Worm (Caenorhabditis elegans) whole organism, young adult: ENCODE results near the gene srh-264.

Experiments
- B0336.3 ChIP-seq: fragments of 200-800 bp; sonication (Bioruptor generic); IDR thresholded peaks from 2 replicates; pipeline ENCODE4 v1.3.6; 2022; ENCODE audit warnings: missing genetic modification characterization, missing compliant biosample characterization
- F33H1.4 ChIP-seq: fragments of 200-800 bp; sonication (Bioruptor generic); IDR thresholded peaks from 2 replicates; pipeline ENCODE4 v1.3.6; 2022; ENCODE audit warnings: missing genetic modification reagents, missing genetic modification characterization, missing compliant biosample characterization
- F55B11.4 ChIP-seq: sonication (generic microtip); optimal IDR thresholded peaks from 2 replicates; lab custom pipeline; 2016; ENCODE audit warnings: missing compliant biosample characterization, missing genetic modification characterization, borderline replicate concordance; ENCODE audit not compliant: insufficient read depth
- F57A8.1 ChIP-seq: fragments of 200-800 bp; sonication (Bioruptor generic); optimal IDR thresholded peaks from 2 replicates; lab custom pipeline; 2018; ENCODE audit warnings: mild to moderate bottlenecking, missing genetic modification characterization, moderate library complexity, missing compliant biosample characterization
- K11D2.4 ChIP-seq: fragments of 200-800 bp; sonication (Bioruptor generic); IDR thresholded peaks from 2 replicates; pipeline ENCODE4 v1.3.6; 2022; ENCODE audit warnings: missing genetic modification reagents, missing genetic modification characterization, missing compliant biosample characterization
- T26A5.8 ChIP-seq: sonication (generic microtip); optimal IDR thresholded peaks from 2 replicates; lab custom pipeline; 2016; ENCODE audit warnings: missing genetic modification characterization, missing compliant biosample characterization
- Y53F4B.3 ChIP-seq: fragments of 200-800 bp; sonication (Bioruptor generic); IDR thresholded peaks from 2 replicates; pipeline ENCODE4 v1.3.6; 2022; ENCODE audit warnings: missing genetic modification reagents, missing genetic modification characterization, missing compliant biosample characterization
- Y95B8A.8 ChIP-seq: fragments of 200-800 bp; sonication (Bioruptor generic); IDR thresholded peaks from 2 replicates; pipeline ENCODE4 v1.3.6; 2022; ENCODE audit warnings: missing genetic modification reagents, missing genetic modification characterization, missing compliant biosample characterization
- akir-1 ChIP-seq: fragments of 200-800 bp; sonication (Bioruptor generic); optimal IDR thresholded peaks from 2 replicates; lab custom pipeline; 2018; ENCODE audit warnings: mild to moderate bottlenecking, missing genetic modification characterization, moderate library complexity, missing compliant biosample characterization
- ceh-40 ChIP-seq: fragments of 200-800 bp; sonication (Bioruptor generic); IDR thresholded peaks from 2 replicates; pipeline ENCODE4 v1.3.6; 2022; ENCODE audit warnings: missing genetic modification characterization, missing compliant biosample characterization
- ceh-58 ChIP-seq: fragments of 200-800 bp; sonication (Bioruptor generic); IDR thresholded peaks from 2 replicates; pipeline ENCODE4 v1.3.6; 2022; ENCODE audit warnings: missing genetic modification characterization, missing compliant biosample characterization
- chd-7 ChIP-seq: sonication (generic microtip); optimal IDR thresholded peaks from 2 replicates; lab custom pipeline; 2016; ENCODE audit warnings: mild to moderate bottlenecking, missing genetic modification characterization, moderate library complexity, missing compliant biosample characterization
- die-1 ChIP-seq: sonication (generic microtip); optimal IDR thresholded peaks from 2 replicates; lab custom pipeline; 2016; ENCODE audit warnings: missing genotype, mild to moderate bottlenecking, missing genetic modification characterization, missing compliant biosample characterization
- egl-44 ChIP-seq: fragments of 200-800 bp; sonication (Bioruptor generic); IDR thresholded peaks from 2 replicates; pipeline ENCODE4 v1.3.6; 2022; ENCODE audit warnings: missing genetic modification reagents, missing genetic modification characterization, missing compliant biosample characterization
- hlh-26 ChIP-seq: fragments of 200-800 bp; sonication (Bioruptor generic); conservative IDR thresholded peaks from 2 replicates; pipeline ENCODE4 v1.3.6; 2022; ENCODE audit warnings: missing genetic modification reagents, missing genetic modification characterization, missing compliant biosample characterization
- hmg-1.2 ChIP-seq: fragments of 200-800 bp; sonication (Bioruptor generic); IDR thresholded peaks from 2 replicates; pipeline ENCODE4 v1.3.6; 2022; ENCODE audit warnings: missing genetic modification reagents, missing genetic modification characterization, missing compliant biosample characterization
- hmg-20 ChIP-seq: fragments of 200-800 bp; sonication (Bioruptor generic); IDR thresholded peaks from 2 replicates; pipeline ENCODE4 v1.3.6; 2022; ENCODE audit warnings: missing genetic modification reagents, missing genetic modification characterization, missing compliant biosample characterization
- hrde-1 ChIP-seq: sonication (generic microtip); optimal IDR thresholded peaks from 2 replicates; lab custom pipeline; 2016; ENCODE audit warnings: missing genetic modification characterization, mild to moderate bottlenecking, missing compliant biosample characterization, moderate library complexity, missing genotype, missing genetic modification reagents, borderline replicate concordance
- lag-1 ChIP-seq: fragments of 200-800 bp; sonication (Bioruptor generic); IDR thresholded peaks from 2 replicates; pipeline ENCODE4 v1.3.6; 2022; ENCODE audit warnings: missing genetic modification reagents, missing genetic modification characterization, missing compliant biosample characterization
- let-526 ChIP-seq: fragments of 200-800 bp; sonication (Bioruptor generic); IDR thresholded peaks from 2 replicates; pipeline ENCODE4 v1.3.6; 2022; ENCODE audit warnings: missing genetic modification reagents, missing genetic modification characterization, missing compliant biosample characterization
- lin-26 ChIP-seq: fragments of 200-800 bp; sonication (Bioruptor generic); IDR thresholded peaks from 2 replicates; pipeline ENCODE4 v1.3.6; 2022; ENCODE audit warnings: missing genetic modification reagents, missing genetic modification characterization, missing compliant biosample characterization
- lin-54 ChIP-seq: fragments of 200-800 bp; sonication (Bioruptor generic); optimal IDR thresholded peaks from 2 replicates; lab custom pipeline; 2018; ENCODE audit warnings: mild to moderate bottlenecking, missing genetic modification characterization, missing compliant biosample characterization
- lir-1 ChIP-seq: fragments of 200-800 bp; sonication (Bioruptor generic); conservative IDR thresholded peaks from 2 replicates; pipeline ENCODE4 v1.3.6; 2022; ENCODE audit warnings: missing genetic modification reagents, missing genetic modification characterization, missing compliant biosample characterization
- madf-10 ChIP-seq: sonication (generic microtip); optimal IDR thresholded peaks from 2 replicates; lab custom pipeline; 2016; ENCODE audit warnings: mild to moderate bottlenecking, missing genetic modification characterization, missing compliant biosample characterization
- nhr-179 ChIP-seq: sonication (generic microtip); optimal IDR thresholded peaks from 2 replicates; lab custom pipeline; 2016; ENCODE audit warnings: mild to moderate bottlenecking, missing genetic modification characterization, missing compliant biosample characterization
- nhr-27 ChIP-seq: fragments of 200-800 bp; sonication (Bioruptor generic); optimal IDR thresholded peaks from 2 replicates; lab custom pipeline; 2018; ENCODE audit warnings: mild to moderate bottlenecking, missing genetic modification characterization, moderate library complexity, missing compliant biosample characterization
- nhr-80 ChIP-seq: sonication (generic microtip); optimal IDR thresholded peaks from 2 replicates; lab custom pipeline; 2016; ENCODE audit warnings: missing genetic modification characterization, missing compliant biosample characterization
- nhr-90 ChIP-seq: sonication (generic microtip); optimal IDR thresholded peaks from 2 replicates; lab custom pipeline; 2016; ENCODE audit warnings: missing genotype, mild to moderate bottlenecking, missing genetic modification characterization, missing compliant biosample characterization
- snpc-3.4 ChIP-seq: sonication (generic microtip); optimal IDR thresholded peaks from 2 replicates; lab custom pipeline; 2017; ENCODE audit warnings: missing genetic modification characterization, mild to moderate bottlenecking, missing compliant biosample characterization, antibody characterized with exemption, moderate library complexity, missing genotype, missing genetic modification reagents
- somi-1 ChIP-seq: fragments of 200-800 bp; sonication (Bioruptor generic); optimal IDR thresholded peaks from 2 replicates; lab custom pipeline; 2018; ENCODE audit warnings: mild to moderate bottlenecking, missing genetic modification characterization, missing compliant biosample characterization
- sptf-2 ChIP-seq: fragments of 200-800 bp; sonication (Bioruptor generic); optimal IDR thresholded peaks from 2 replicates; lab custom pipeline; 2018; ENCODE audit warnings: mild to moderate bottlenecking, missing genetic modification characterization, missing compliant biosample characterization

Gene srh-264

ce11 chrV:15443708-15444107 lies 29.8 kb downstream of the srh-264 start, which contains the start of gene T26H5.10:
Gene T26H5.10, minus strand, starts transcription at chrV:15443808.
- TF ChIP-seq nhr-179 (tag; lab: Kevin White, UChicago) (no peak), K11D2.4 (no peak)

ce11 chrV:15444188-15444587 lies 30.2 kb downstream of the srh-264 start, which contains the start of gene T26H5.11:
Gene T26H5.11, minus strand, starts transcription at chrV:15444288.
- no peak for TF ChIP-seq hrde-1 (tag; lab: Kevin White, UChicago)
- TF ChIP-seq egl-44, result no peak
- TF ChIP-seq hmg-1.2, result no peak
- no peak for TF ChIP-seq lin-54 (GFP tag; lab: Kevin White, UChicago)
- no peak for TF ChIP-seq madf-10 (tag; lab: Kevin White, UChicago)
- TF ChIP-seq snpc-3.4 (tag; lab: Kevin White, UChicago), result no peak

- TF ChIP-seq K11D2.4 (no peak), nhr-80 (tag; lab: Kevin White, UChicago) (peak; percentile 2), lir-1 (no peak), nhr-179 (tag; lab: Kevin White, UChicago) (no peak)
Measured at ce11 chrV:15444615-15445014, 30.7 kb downstream of the srh-264 start, which contains the start of gene T26H5.9. Gene T26H5.9, plus strand, starts transcription at chrV:15444916.

ce11 chrV:15445437-15445836 lies 31.5 kb downstream of the srh-264 start, which contains the start of gene srh-239:
Gene srh-239, plus strand, starts transcription at chrV:15445737.
- TF ChIP-seq hlh-26 (GFP tag; lab: Robert Waterston, UW) (no peak), die-1 (no peak), B0336.3 (GFP tag; lab: Robert Waterston, UW) (no peak), lin-26 (no peak), snpc-3.4 (tag; lab: Kevin White, UChicago) (no peak), sptf-2 (GFP tag; lab: Kevin White, UChicago) (no peak), Y95B8A.8 (no peak), let-526 (GFP tag; lab: Robert Waterston, UW) (no peak), F33H1.4 (GFP tag; lab: Robert Waterston, UW) (no peak), ceh-40 (GFP tag; lab: Robert Waterston, UW) (no peak), K11D2.4 (no peak), hmg-20 (GFP tag; lab: Robert Waterston, UW) (no peak), T26A5.8 (tag; lab: Kevin White, UChicago) (no peak), chd-7 (tag; lab: Kevin White, UChicago) (no peak), Y53F4B.3 (GFP tag; lab: Robert Waterston, UW) (no peak), somi-1 (no peak), nhr-27 (tag; lab: Kevin White, UChicago) (no peak), ceh-58 (GFP tag; lab: Robert Waterston, UW) (no peak)

ce11 chrV:15448408-15448807 lies 34.5 kb downstream of the srh-264 start, which contains the start of gene T26H5.4:
Gene T26H5.4, minus strand, starts transcription at chrV:15448701.
- TF ChIP-seq nhr-80 (tag; lab: Kevin White, UChicago) (peak; percentile 3), akir-1 (no peak), ceh-58 (GFP tag; lab: Robert Waterston, UW) (no peak)
- TF ChIP-seq, all 124 proteins: peak for 1

ce11 chrV:15448865-15449264 lies 34.9 kb downstream of the srh-264 start, which contains the start of gene T26H5.14:
Gene T26H5.14, plus strand, starts transcription at chrV:15449165.
- no peak for TF ChIP-seq snpc-3.4 (tag; lab: Kevin White, UChicago)
- no peak for TF ChIP-seq lag-1 (GFP tag; lab: Robert Waterston, UW)
- TF ChIP-seq F57A8.1 (GFP tag; lab: Kevin White, UChicago), result no peak
- TF ChIP-seq nhr-90 (tag; lab: Kevin White, UChicago), result no peak
- no peak for TF ChIP-seq F55B11.4 (tag; lab: Kevin White, UChicago)
- TF ChIP-seq lir-1, result no peak
